Fruit fly (Drosophila melanogaster) Kc167 (cell line): ENCODE results near the gene ND-13A.

ENCODE experiments used
- Myc ChIP-seq: fragments of >200 bp; optimal IDR thresholded peaks from 2 replicates; lab custom pipeline; 2017; ENCODE audit warnings: missing external identifiers
- Sin3A ChIP-seq: fragments of >200 bp; optimal IDR thresholded peaks from 2 replicates; lab custom pipeline; 2018; ENCODE audit warnings: missing external identifiers
- h ChIP-seq: fragments of >200 bp; optimal IDR thresholded peaks from 3 replicates; lab custom pipeline; 2018; ENCODE audit warnings: missing external identifiers
- insv ChIP-seq: fragments of >200 bp; optimal IDR thresholded peaks from 3 replicates; lab custom pipeline; 2018; ENCODE audit warnings: missing external identifiers
- psq ChIP-seq: fragments of >200 bp; optimal IDR thresholded peaks from 2 replicates; lab custom pipeline; 2017; ENCODE audit warnings: missing external identifiers
- ttk ChIP-seq: sonication (Bioruptor generic); optimal IDR thresholded peaks from 2 replicates; lab custom pipeline; 2017; ENCODE audit warnings: missing external identifiers

The ND-13A gene

dm6 chr2L:5070797-5071579, 29.1 kb downstream of the ND-13A start, which contains the start of gene RpL37A:
Gene RpL37A, plus strand, starts transcription at chr2L:5070957.
- no peak for TF ChIP-seq psq (lab: Kevin White, UChicago)
- no peak for TF ChIP-seq Sin3A (lab: Kevin White, UChicago)
- no peak for TF ChIP-seq h
- TF ChIP-seq insv (lab: Kevin White, UChicago): no peak
- no peak for TF ChIP-seq Myc (lab: Kevin White, UChicago)

- no peak for TF ChIP-seq psq (lab: Kevin White, UChicago)
- no peak for TF ChIP-seq Myc (lab: Kevin White, UChicago)
- TF ChIP-seq Sin3A (lab: Kevin White, UChicago): no peak
- TF ChIP-seq h: no peak
- TF ChIP-seq ttk (lab: Kevin White, UChicago): no peak
- no peak for TF ChIP-seq insv (lab: Kevin White, UChicago)
These were observed 36.2 kb downstream of the ND-13A start for dm6 chr2L:5063936-5064335.

dm6 chr2L:5062799-5063404, 37.2 kb downstream of the ND-13A start:
- TF ChIP-seq Sin3A (lab: Kevin White, UChicago) (no peak), Myc (lab: Kevin White, UChicago) (no peak), psq (lab: Kevin White, UChicago) (no peak), ttk (lab: Kevin White, UChicago) (no peak), h (no peak), insv (lab: Kevin White, UChicago) (no peak)

- TF ChIP-seq insv (lab: Kevin White, UChicago) (no peak), ttk (lab: Kevin White, UChicago) (no peak), h (no peak), Myc (lab: Kevin White, UChicago) (no peak), Sin3A (lab: Kevin White, UChicago) (no peak), psq (lab: Kevin White, UChicago) (no peak)
These were observed 39.1 kb downstream of the ND-13A start for dm6 chr2L:5060952-5061478.

dm6 chr2L:5060515-5060914, 39.6 kb downstream of the ND-13A start, which contains the start of gene qtc:
Gene qtc, plus strand, starts transcription at chr2L:5060815.
- TF ChIP-seq Myc (lab: Kevin White, UChicago): no peak
- no peak for TF ChIP-seq psq (lab: Kevin White, UChicago)
- no peak for TF ChIP-seq ttk (lab: Kevin White, UChicago)
- TF ChIP-seq h: no peak
- no peak for TF ChIP-seq Sin3A (lab: Kevin White, UChicago)
- no peak for TF ChIP-seq insv (lab: Kevin White, UChicago)

dm6 chr2L:5059645-5060254, 40.3 kb downstream of the ND-13A start, which contains the start of gene Rpn11:
Gene Rpn11, minus strand, starts transcription at chr2L:5059790.
- TF ChIP-seq Myc (lab: Kevin White, UChicago): no peak
- TF ChIP-seq ttk (lab: Kevin White, UChicago): no peak
- TF ChIP-seq psq (lab: Kevin White, UChicago): no peak
- no peak for TF ChIP-seq h
- TF ChIP-seq insv (lab: Kevin White, UChicago): no peak
- TF ChIP-seq Sin3A (lab: Kevin White, UChicago): no peak

- TF ChIP-seq Sin3A (lab: Kevin White, UChicago) (no peak), insv (lab: Kevin White, UChicago) (no peak), psq (lab: Kevin White, UChicago) (no peak), ttk (lab: Kevin White, UChicago) (no peak), Myc (lab: Kevin White, UChicago) (no peak), h (no peak)
These were observed 42.0 kb downstream of the ND-13A start, which contains the start of gene Nepl3 for dm6 chr2L:5058094-5058493. Gene Nepl3, minus strand, starts transcription at chr2L:5058248.

dm6 chr2L:5055528-5055927, 44.6 kb downstream of the ND-13A start:
- TF ChIP-seq Myc (lab: Kevin White, UChicago) (no peak), insv (lab: Kevin White, UChicago) (no peak), h (no peak), ttk (lab: Kevin White, UChicago) (no peak)

dm6 chr2L:5054953-5055352, 45.1 kb downstream of the ND-13A start, which contains the start of the genes CG14036 and His3.3A:
Gene CG14036, minus strand, starts transcription at chr2L:5055016.
Gene His3.3A, plus strand, starts transcription at chr2L:5055058.
- TF ChIP-seq psq (lab: Kevin White, UChicago) (no peak), Myc (lab: Kevin White, UChicago) (no peak), insv (lab: Kevin White, UChicago) (no peak), ttk (lab: Kevin White, UChicago) (no peak), h (no peak), Sin3A (lab: Kevin White, UChicago) (no peak)

dm6 chr2L:5052994-5053393, 47.1 kb downstream of the ND-13A start, which contains the start of gene eIF3h:
Gene eIF3h, minus strand, starts transcription at chr2L:5053094.
- TF ChIP-seq psq (lab: Kevin White, UChicago) (no peak), Myc (lab: Kevin White, UChicago) (no peak), insv (lab: Kevin White, UChicago) (no peak), h (no peak), ttk (lab: Kevin White, UChicago) (no peak), Sin3A (lab: Kevin White, UChicago) (no peak)

- TF ChIP-seq Myc (lab: Kevin White, UChicago) (no peak), Sin3A (lab: Kevin White, UChicago) (no peak), psq (lab: Kevin White, UChicago) (no peak), h (no peak), ttk (lab: Kevin White, UChicago) (no peak), insv (lab: Kevin White, UChicago) (no peak)
These were observed 47.6 kb downstream of the ND-13A start, which contains the start of gene senju for dm6 chr2L:5052367-5052914. Gene senju, plus strand, starts transcription at chr2L:5052843.
